Worm (Caenorhabditis elegans): Measurements from ENCODE around the gene T05A7.3.

DNA sequence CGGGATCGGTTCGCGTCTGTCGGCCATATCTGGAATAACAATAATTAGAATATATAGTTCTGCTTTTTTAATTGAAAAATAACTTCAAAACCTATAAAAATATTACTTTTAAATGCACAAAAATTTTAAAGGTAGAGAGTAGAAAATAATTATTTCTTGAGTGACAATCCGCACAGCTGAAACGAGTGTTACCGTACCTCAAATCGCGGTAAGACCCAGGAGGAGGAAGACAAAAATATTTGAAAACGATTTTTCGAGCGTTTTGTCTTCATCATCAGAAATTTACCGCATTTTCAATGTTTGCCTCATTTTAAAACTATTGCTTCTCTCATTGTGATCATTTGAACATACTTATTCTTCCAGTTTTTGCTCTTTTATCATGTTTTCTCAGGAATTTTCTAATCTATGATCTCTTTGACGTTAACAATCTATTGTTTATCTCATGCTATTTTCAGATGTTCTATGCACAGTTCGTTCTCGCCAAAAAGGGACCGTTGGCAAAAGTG, 22.7 kb downstream of the T05A7.3 start, which contains the start of the genes rpn-5 and scc-1:
- TF ChIP-seq nhr-11 (tag; optimal IDR thresholded peaks at IDR 0.05) (no peak), elt-1 (tag; optimal IDR thresholded peaks at IDR 0.05) (no peak), nhr-12 (tag; optimal IDR thresholded peaks at IDR 0.05) (no peak), skn-1 (tag; optimal IDR thresholded peaks at IDR 0.05) (peak; percentile 98)
